Worm (Caenorhabditis elegans) whole organism, midembryonic: ENCODE measurements around the gene daf-18.

Experiments
- T22C8.4 ChIP-seq: fragments of 200-800 bp; sonication (Bioruptor generic); IDR thresholded peaks from 2 replicates; pipeline ENCODE4 v1.3.6; 2022; ENCODE audit warnings: missing genetic modification characterization, missing compliant biosample characterization
- med-1 ChIP-seq: sonication (generic microtip); optimal IDR thresholded peaks from 2 replicates; lab custom pipeline; 2017; ENCODE audit warnings: missing genetic modification characterization, mild to moderate bottlenecking, missing compliant biosample characterization, antibody characterized with exemption, missing genetic modification reagents; ENCODE audit not compliant: insufficient read depth
- ref-1 ChIP-seq: fragments of 200-800 bp; sonication (Bioruptor generic); conservative IDR thresholded peaks from 2 replicates; pipeline ENCODE4 v1.3.6; 2022; ENCODE audit warnings: missing genetic modification reagents, missing genetic modification characterization, missing compliant biosample characterization
- ztf-29 ChIP-seq: fragments of 200-800 bp; sonication (Bioruptor generic); IDR thresholded peaks from 2 replicates; pipeline ENCODE4 v1.3.6; 2022; ENCODE audit warnings: missing genetic modification reagents, missing genetic modification characterization, missing compliant biosample characterization

DNA sequence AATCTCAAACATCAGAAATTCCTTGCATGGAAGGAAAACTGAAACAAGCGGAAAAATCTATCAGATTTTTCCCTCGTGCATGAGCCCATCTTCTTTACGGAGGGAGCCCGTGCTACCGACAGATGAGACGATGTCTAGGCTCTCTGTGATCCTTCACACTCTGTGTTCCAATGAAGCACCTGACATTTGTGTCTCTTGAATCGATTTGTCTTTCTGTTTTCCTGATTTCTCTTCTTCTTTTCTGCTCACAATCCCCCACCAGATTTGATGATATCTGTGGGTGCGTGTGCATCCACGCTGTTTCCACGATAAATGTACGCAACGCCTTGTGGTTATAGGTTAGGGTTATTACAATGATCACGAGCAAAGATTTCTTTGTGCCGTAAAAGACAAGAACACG, 46.1 kb downstream of the daf-18 start:
- TF ChIP-seq ref-1 (GFP tag; lab: Robert Waterston, UW) (no peak), ztf-29 (no peak), med-1 (GFP tag; lab: Kevin White, UChicago) (no peak), T22C8.4 (GFP tag; lab: Robert Waterston, UW) (no peak)
